Fruit fly (Drosophila melanogaster) whole organism, larva: ENCODE measurements around the gene Arf1.

Source experiments
- noc ChIP-seq: fragments of 200-800 bp; sonication (Bioruptor generic); optimal IDR thresholded peaks from 3 replicates; lab custom pipeline; 2019; ENCODE audit warnings: missing biosample characterization, mild to moderate bottlenecking, missing genetic modification characterization, moderate library complexity

Gene Arf1

DNA sequence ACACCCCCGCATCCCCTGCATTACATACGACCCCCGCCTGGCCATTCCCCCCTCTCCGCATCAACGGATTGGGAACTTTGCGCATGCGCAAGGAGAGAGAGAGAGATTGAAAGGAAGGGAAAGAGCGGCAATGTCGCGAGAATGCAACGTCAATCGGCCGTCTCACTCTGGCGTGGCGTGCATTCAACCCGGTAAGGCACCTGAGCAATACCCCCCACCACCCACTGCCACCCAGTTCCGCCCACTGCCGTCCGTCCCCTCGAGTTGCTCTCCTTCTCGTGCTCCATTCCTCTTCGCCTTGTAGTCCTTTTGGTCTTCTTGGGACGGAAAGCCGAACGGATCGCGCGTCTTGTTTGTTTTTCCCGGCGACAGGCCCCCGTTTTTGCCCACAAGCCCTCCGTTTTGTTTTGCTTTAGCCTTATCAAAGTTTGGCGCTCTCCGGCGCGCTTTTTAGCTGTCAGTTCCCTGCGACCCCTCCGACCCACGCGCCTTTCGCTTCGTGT is 32.3 kb downstream of the Arf1 start:
- TF ChIP-seq noc = no peak

- no peak for TF ChIP-seq noc
These were observed 32.8 kb downstream of the Arf1 start for dm6 chr3L:22839243-22839642.

dm6 chr3L:22837651-22838614 is 34.1 kb downstream of the Arf1 start:
- TF ChIP-seq noc = peak; percentile 74

DNA sequence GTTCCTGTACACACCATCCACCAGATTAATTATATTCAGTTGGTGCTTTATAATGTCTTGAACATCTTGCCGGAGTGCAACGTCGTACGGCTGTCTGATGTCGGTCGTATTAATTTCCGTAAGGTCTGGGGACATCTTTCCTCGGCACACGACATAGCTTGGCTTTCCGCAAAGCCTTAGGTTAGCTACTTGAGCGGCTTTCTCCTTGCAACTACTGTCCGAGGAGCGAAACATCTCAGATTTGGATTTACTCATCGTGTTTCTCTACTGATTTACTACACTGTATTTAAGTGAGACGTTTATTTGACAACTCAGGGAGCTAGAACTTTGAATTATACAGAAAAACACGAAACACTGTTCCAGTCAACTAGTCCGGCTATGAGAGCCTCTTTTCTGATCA is 35.3 kb downstream of the Arf1 start, which contains the start of the genes CG11226 and CG45428:
TSS of gene CG11226 (plus strand) at position 301 of the 400 bp plus-strand sequence.
TSS of gene CG45428 (minus strand) at position 303 of the 400 bp plus-strand sequence.
- no peak for TF ChIP-seq noc

DNA sequence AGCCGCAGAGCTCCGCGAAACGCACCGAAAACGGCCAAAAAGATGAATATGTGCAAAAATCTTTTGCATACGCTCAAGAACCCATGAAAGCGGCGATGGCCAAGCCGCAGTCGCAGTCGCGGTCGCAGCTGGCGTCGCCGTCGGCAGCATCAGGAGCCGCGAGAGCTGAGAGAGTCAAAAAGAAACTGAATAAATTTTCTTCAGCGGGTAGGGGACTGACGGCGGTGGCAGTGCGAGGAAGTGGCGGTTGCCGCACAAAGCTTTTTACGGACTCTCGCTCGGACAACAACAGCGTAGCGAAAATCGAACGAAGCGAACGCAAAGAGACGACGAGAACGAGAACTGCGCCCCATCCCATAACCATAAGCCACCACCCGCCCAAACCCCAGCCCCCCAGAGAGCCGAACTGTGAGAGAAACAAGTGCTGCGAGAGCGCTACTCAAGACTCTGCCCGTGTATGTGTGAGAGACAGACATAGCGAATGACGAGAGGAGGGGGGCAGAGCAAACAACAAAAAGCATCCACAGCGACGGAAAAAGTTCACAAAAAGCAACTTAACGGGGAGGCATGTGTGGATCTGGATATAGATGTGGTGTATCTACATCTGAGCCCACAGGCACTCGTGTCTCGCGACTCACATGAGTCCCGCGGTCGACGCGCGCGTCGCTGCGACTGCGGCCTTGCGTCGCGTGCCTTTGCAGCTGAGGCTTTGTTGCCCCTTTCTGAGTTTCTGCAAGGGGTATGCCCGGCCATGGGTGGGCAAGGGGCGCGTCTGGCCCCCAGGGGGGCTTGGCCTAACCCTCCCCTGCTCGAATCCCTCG is 36.7 kb downstream of the Arf1 start, which contains the start of gene jim:
TSS of gene jim (minus strand) at position 51 of the 821 bp plus-strand sequence.
- TF ChIP-seq noc = peak; percentile 56

dm6 chr3L:22830132-22830697 is 41.8 kb downstream of the Arf1 start:
- no peak for TF ChIP-seq noc

DNA sequence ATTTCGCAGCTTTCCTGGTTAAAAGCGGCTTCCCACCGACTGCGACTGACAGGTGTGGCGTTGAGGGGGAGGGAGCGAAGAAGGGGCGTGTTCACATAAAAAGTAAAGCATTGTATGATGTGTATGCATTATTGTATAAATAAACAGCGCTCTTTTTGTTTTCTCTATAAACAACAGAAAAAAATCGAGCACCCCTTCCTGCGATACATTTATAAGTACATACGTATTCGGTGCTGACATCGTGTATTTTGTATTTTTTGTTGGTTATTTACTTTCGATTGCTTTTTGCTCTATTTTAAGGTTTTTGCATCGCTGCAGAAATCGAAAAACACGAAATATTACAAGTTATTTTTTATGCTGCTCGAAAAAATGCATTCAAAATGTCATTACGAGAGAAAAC is 45.8 kb downstream of the Arf1 start:
- TF ChIP-seq noc = no peak

- TF ChIP-seq noc = peak; percentile 49
These were observed 47.3 kb downstream of the Arf1 start for dm6 chr3L:22824668-22825192.

dm6 chr3L:22823230-22823629 is 48.8 kb downstream of the Arf1 start:
- TF ChIP-seq noc = no peak

DNA sequence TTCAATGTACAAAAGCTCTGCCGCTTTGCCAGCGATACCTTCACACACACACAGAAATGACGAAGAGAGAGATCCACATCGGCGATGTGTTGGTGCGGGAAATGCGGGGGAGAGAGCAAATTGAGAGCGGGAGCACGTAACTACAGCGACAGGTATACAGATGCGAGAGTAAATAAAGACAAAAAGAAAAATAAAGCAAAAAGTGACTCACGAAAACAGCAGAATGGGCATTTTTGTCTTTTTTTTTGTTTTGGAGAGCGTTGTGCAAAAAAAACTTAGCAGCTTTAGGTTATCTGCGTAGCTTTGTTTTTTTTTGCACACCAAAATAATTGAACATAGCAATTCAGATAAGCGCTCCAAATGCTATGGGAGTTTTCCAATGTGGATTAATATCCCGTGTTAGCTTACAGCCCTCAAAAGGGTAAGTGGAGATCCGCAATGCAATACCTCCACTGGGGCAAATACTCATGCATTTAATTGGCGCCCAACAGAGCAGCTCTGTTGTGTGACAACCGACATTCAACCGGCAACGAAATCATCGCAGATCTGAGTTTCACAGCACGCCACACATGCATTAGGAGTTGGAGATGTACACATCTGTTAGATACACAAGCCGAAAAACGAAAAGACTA is 49.4 kb downstream of the Arf1 start:
- TF ChIP-seq noc = peak; percentile 73

DNA sequence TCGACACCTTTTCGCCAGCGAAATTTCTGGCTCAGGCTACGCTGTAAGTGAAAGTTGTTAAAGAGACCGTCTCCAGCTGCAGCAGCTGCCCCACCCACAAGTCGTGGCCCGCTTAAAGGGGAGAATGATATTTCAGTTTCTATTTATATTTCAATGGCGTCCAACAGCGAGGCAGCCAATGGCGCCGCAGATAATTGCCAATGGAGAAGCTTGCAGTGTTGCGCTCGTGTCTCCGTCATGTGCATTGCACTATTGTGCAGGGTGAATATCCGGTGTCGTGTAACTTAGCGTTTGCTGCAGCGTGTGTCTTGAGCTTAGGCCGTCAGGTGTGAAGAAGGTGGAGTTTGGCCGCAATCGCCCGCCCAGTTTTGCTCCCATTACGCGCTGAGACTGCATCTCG is 50.7 kb downstream of the Arf1 start:
- TF ChIP-seq noc = no peak

dm6 chr3L:22820190-22820589 is 51.8 kb downstream of the Arf1 start:
- no peak for TF ChIP-seq noc
